Worm (Caenorhabditis elegans) whole organism, L4 larva: ENCODE results near the gene daf-11.

Source experiments
- D1046.2 ChIP-seq: fragments of 200-800 bp; sonication (Bioruptor generic); IDR thresholded peaks from 2 replicates; pipeline ENCODE4 v1.3.6; 2022; ENCODE audit warnings: missing genetic modification characterization, missing compliant biosample characterization
- F10B5.3 ChIP-seq: sonication (generic microtip); optimal IDR thresholded peaks from 2 replicates; lab custom pipeline; 2016; ENCODE audit warnings: mild to moderate bottlenecking, missing genetic modification characterization, missing compliant biosample characterization
- F49E8.2 ChIP-seq: sonication (generic microtip); optimal IDR thresholded peaks from 2 replicates; lab custom pipeline; 2016; ENCODE audit warnings: missing compliant biosample characterization, mild to moderate bottlenecking, missing genetic modification characterization, borderline replicate concordance
- T20F7.1 ChIP-seq: fragments of 200-800 bp; sonication (Bioruptor generic); optimal IDR thresholded peaks from 2 replicates; lab custom pipeline; 2018; ENCODE audit warnings: mild to moderate bottlenecking, missing genetic modification characterization, missing compliant biosample characterization
- T26A8.4 ChIP-seq: fragments of 200-800 bp; sonication (Bioruptor generic); IDR thresholded peaks from 2 replicates; pipeline ENCODE4 v1.3.6; 2022; ENCODE audit warnings: missing genetic modification characterization, missing compliant biosample characterization
- Y5F2A.4 ChIP-seq: fragments of 200-800 bp; sonication (Bioruptor generic); optimal IDR thresholded peaks from 2 replicates; lab custom pipeline; 2018; ENCODE audit warnings: mild to moderate bottlenecking, missing genetic modification characterization, missing compliant biosample characterization
- Y75B8A.6 ChIP-seq: fragments of 200-800 bp; sonication (Bioruptor generic); IDR thresholded peaks from 2 replicates; pipeline ENCODE4 v1.3.6; 2022; ENCODE audit warnings: missing genetic modification reagents, missing genetic modification characterization, missing compliant biosample characterization
- aha-1 ChIP-seq: fragments of 150-350 bp; peaks from one replicate; lab custom pipeline; 2014; ENCODE audit warnings: missing biosample characterization, missing genetic modification characterization
- ama-1 ChIP-seq: fragments of 150-350 bp; optimal IDR thresholded peaks from 2 replicates; lab custom pipeline; 2014; ENCODE audit warnings: inconsistent platforms, mixed read lengths
- attf-4 ChIP-seq: sonication (generic microtip); optimal IDR thresholded peaks from 3 replicates; lab custom pipeline; 2017; ENCODE audit warnings: missing biosample characterization, missing genetic modification characterization
- ceh-32 ChIP-seq: sonication (generic microtip); optimal IDR thresholded peaks from 2 replicates; lab custom pipeline; 2016; ENCODE audit warnings: mild to moderate bottlenecking, missing genetic modification characterization, missing compliant biosample characterization; ENCODE audit not compliant: poor library complexity
- daf-16 ChIP-seq, 3 experiments: sonication (generic microtip); optimal IDR thresholded peaks; 2 replicates each; lab custom pipeline; 2016 to 2017; ENCODE audit warnings: missing genetic modification characterization in 3 of 3, missing genetic modification reagents in 3 of 3, mild to moderate bottlenecking in 2 of 3, missing compliant biosample characterization in 2 of 3, missing biosample characterization in 1 of 3, moderate library complexity in 1 of 3
- daf-19 ChIP-seq: fragments of 200-800 bp; sonication (Bioruptor generic); conservative IDR thresholded peaks from 2 replicates; pipeline ENCODE4 v1.3.6; 2022; ENCODE audit warnings: missing genetic modification characterization, missing compliant biosample characterization
- daf-8 ChIP-seq: fragments of 200-800 bp; sonication (Bioruptor generic); IDR thresholded peaks from 2 replicates; pipeline ENCODE4 v1.3.6; 2022; ENCODE audit warnings: missing genetic modification characterization, missing compliant biosample characterization
- dmd-9 ChIP-seq: fragments of 200-800 bp; sonication (Bioruptor generic); IDR thresholded peaks from 2 replicates; pipeline ENCODE4 v1.3.6; 2022; ENCODE audit warnings: missing genetic modification reagents, missing genetic modification characterization, missing compliant biosample characterization
- dpl-1 ChIP-seq: fragments of 150-350 bp; optimal IDR thresholded peaks from 2 replicates; lab custom pipeline; 2014; ENCODE audit warnings: missing biosample characterization, missing genetic modification reagents, missing genetic modification characterization
- egl-27 ChIP-seq: sonication (generic microtip); optimal IDR thresholded peaks from 3 replicates; lab custom pipeline; 2017; ENCODE audit warnings: missing biosample characterization, missing genetic modification reagents, missing genetic modification characterization
- fkh-10 ChIP-seq: fragments of 150-350 bp; optimal IDR thresholded peaks from 2 replicates; lab custom pipeline; 2014; ENCODE audit warnings: missing biosample characterization, missing genetic modification reagents, missing genetic modification characterization
- hif-1 ChIP-seq, 2 experiments: sonication (generic microtip); optimal IDR thresholded peaks; 2 replicates each; lab custom pipeline; 2016 to 2017; ENCODE audit warnings: missing compliant biosample characterization in 2 of 2, missing genetic modification characterization in 2 of 2, missing genetic modification reagents in 2 of 2, missing genotype in 2 of 2, mild to moderate bottlenecking in 1 of 2
- hlh-11 ChIP-seq: fragments of 200-800 bp; sonication (Bioruptor generic); optimal IDR thresholded peaks from 2 replicates; lab custom pipeline; 2018; ENCODE audit warnings: mild to moderate bottlenecking, missing genetic modification characterization, missing compliant biosample characterization
- jun-1 ChIP-seq: fragments of 150-350 bp; optimal IDR thresholded peaks from 2 replicates; lab custom pipeline; 2014; ENCODE audit warnings: missing biosample characterization, missing genetic modification reagents, missing genetic modification characterization
- lin-13 ChIP-seq: fragments of 150-350 bp; optimal IDR thresholded peaks from 2 replicates; lab custom pipeline; 2014; ENCODE audit warnings: missing biosample characterization, missing genetic modification reagents, missing genetic modification characterization
- lin-15B ChIP-seq: fragments of 150-350 bp; sonication (generic microtip); optimal IDR thresholded peaks from 3 replicates; lab custom pipeline; 2014; ENCODE audit warnings: missing biosample characterization, missing genetic modification characterization
- lin-38 ChIP-seq: fragments of 200-800 bp; sonication (Bioruptor generic); IDR thresholded peaks from 2 replicates; pipeline ENCODE4 v1.3.6; 2022; ENCODE audit warnings: missing genetic modification reagents, missing genetic modification characterization, missing compliant biosample characterization
- lsy-2 ChIP-seq, 2 experiments: fragments of 150-350 bp in 1 of 2; sonication (generic microtip) in 1 of 2; optimal IDR thresholded peaks; 2 replicates each; lab custom pipeline; 2014 to 2017; ENCODE audit warnings: missing biosample characterization in 2 of 2, missing genetic modification characterization in 2 of 2
- madf-5 ChIP-seq, 2 experiments: fragments of 200-800 bp; sonication (Bioruptor generic); IDR thresholded peaks; 2 replicates each; pipeline ENCODE4 v1.3.6; 2022; ENCODE audit warnings: missing compliant biosample characterization in 2 of 2, missing genetic modification characterization in 2 of 2
- mxl-3 ChIP-seq: fragments of 200-800 bp; sonication (Bioruptor generic); optimal IDR thresholded peaks from 2 replicates; lab custom pipeline; 2018; ENCODE audit warnings: mild to moderate bottlenecking, missing genetic modification characterization, missing compliant biosample characterization
- nhr-102 ChIP-seq: sonication (generic microtip); optimal IDR thresholded peaks from 2 replicates; lab custom pipeline; 2016; ENCODE audit warnings: mild to moderate bottlenecking, missing genetic modification characterization, moderate library complexity, missing compliant biosample characterization
- nhr-11 ChIP-seq: fragments of 150-350 bp; optimal IDR thresholded peaks from 2 replicates; lab custom pipeline; 2014; ENCODE audit warnings: missing biosample characterization, missing genetic modification characterization
- nhr-111 ChIP-seq: fragments of 200-800 bp; sonication (Bioruptor generic); optimal IDR thresholded peaks from 2 replicates; lab custom pipeline; 2018; ENCODE audit warnings: mild to moderate bottlenecking, missing genetic modification characterization, missing compliant biosample characterization
- nhr-237 ChIP-seq: sonication (generic microtip); optimal IDR thresholded peaks from 2 replicates; lab custom pipeline; 2017; ENCODE audit warnings: missing biosample characterization, missing genetic modification characterization
- nhr-28 ChIP-seq: fragments of 150-350 bp; optimal IDR thresholded peaks from 2 replicates; lab custom pipeline; 2014; ENCODE audit warnings: missing biosample characterization, missing genetic modification characterization
- nhr-41 ChIP-seq: fragments of 200-800 bp; sonication (Bioruptor generic); IDR thresholded peaks from 2 replicates; pipeline ENCODE4 v1.3.6; 2022; ENCODE audit warnings: missing genetic modification reagents, missing genetic modification characterization, missing compliant biosample characterization
- nhr-76 ChIP-seq: fragments of 150-350 bp; optimal IDR thresholded peaks from 2 replicates; lab custom pipeline; 2014; ENCODE audit warnings: missing biosample characterization, missing genetic modification characterization
- pha-4 ChIP-seq, 2 experiments: fragments of 150-350 bp in 1 of 2; fragments of 200-800 bp in 1 of 2; sonication (Bioruptor generic) in 1 of 2; IDR thresholded peaks in 1 of 2; optimal IDR thresholded peaks in 1 of 2; 2 replicates each; pipeline versions ENCODE4 v1.3.6 to Lab custom; 2014 to 2022; ENCODE audit warnings: missing genetic modification characterization in 2 of 2, missing genetic modification reagents in 2 of 2, missing biosample characterization in 1 of 2, missing compliant biosample characterization in 1 of 2
- pqm-1 ChIP-seq: sonication (generic microtip); optimal IDR thresholded peaks from 2 replicates; lab custom pipeline; 2017; ENCODE audit warnings: missing biosample characterization, missing genetic modification characterization
- rbr-2 ChIP-seq: sonication (generic microtip); optimal IDR thresholded peaks from 2 replicates; lab custom pipeline; 2016; ENCODE audit warnings: missing genotype, missing genetic modification characterization, missing compliant biosample characterization
- tra-1 ChIP-seq: fragments of 200-800 bp; sonication (Bioruptor generic); IDR thresholded peaks from 2 replicates; pipeline ENCODE4 v1.3.6; 2022; ENCODE audit warnings: missing genetic modification reagents, missing genetic modification characterization, missing compliant biosample characterization
- unc-130 ChIP-seq: sonication (generic microtip); optimal IDR thresholded peaks from 2 replicates; lab custom pipeline; 2016; ENCODE audit warnings: missing genetic modification reagents, missing genetic modification characterization, missing compliant biosample characterization
- unc-39 ChIP-seq: sonication (generic microtip); optimal IDR thresholded peaks from 2 replicates; lab custom pipeline; 2017; ENCODE audit warnings: missing biosample characterization, missing genetic modification characterization
- unc-62 ChIP-seq, 3 experiments: fragments of 150-350 bp in 1 of 3; sonication (generic microtip); optimal IDR thresholded peaks in 2 of 3; peaks in 1 of 3; 1 replicate in 1 of 3; 2 replicates in 2 of 3; lab custom pipeline; 2014 to 2017; ENCODE audit warnings: missing biosample characterization in 3 of 3, missing genetic modification characterization in 3 of 3, missing genetic modification reagents in 3 of 3, missing genotype in 1 of 3
- zip-2 ChIP-seq: fragments of 150-350 bp; optimal IDR thresholded peaks from 2 replicates; lab custom pipeline; 2014; ENCODE audit warnings: missing biosample characterization, missing genetic modification characterization
- ztf-11 ChIP-seq: fragments of 150-350 bp; optimal IDR thresholded peaks from 2 replicates; lab custom pipeline; 2014; ENCODE audit warnings: missing biosample characterization, missing genetic modification characterization
- ztf-7 ChIP-seq: fragments of 150-350 bp; optimal IDR thresholded peaks from 2 replicates; lab custom pipeline; 2014; ENCODE audit warnings: missing biosample characterization, missing genetic modification characterization

daf-11 gene

ce11 chrV:11770053-11770517 lies 44.2 kb upstream of the daf-11 start, which contains the start of gene F55A11.4 (continued):
- TF ChIP-seq zip-2 (tag; lab: Kevin White, UChicago) (no peak), F49E8.2 (tag; lab: Kevin White, UChicago) (peak; percentile 4), tra-1 (no peak), dpl-1 (GFP tag; lab: Kevin White, UChicago) (no peak), nhr-41 (GFP tag; lab: Robert Waterston, UW) (no peak), unc-130 (GFP tag; lab: Kevin White, UChicago) (peak; percentile 33), unc-39 (tag; lab: Kevin White, UChicago) (no peak), D1046.2 (GFP tag; lab: Robert Waterston, UW) (0 out of 2 replicates have a peak, but pooled peaks have one; percentile 62), daf-16 (GFP tag; optimal IDR thresholded peaks at IDR 0.05; lab: Kevin White, UChicago) (no peak), daf-16 (tag; optimal IDR thresholded peaks at IDR 0.05; lab: Kevin White, UChicago) (no peak)
- TF ChIP-seq, all 104 proteins: peak for 7

ce11 chrV:11769646-11770045 lies 43.8 kb upstream of the daf-11 start:
- 0 out of 2 replicates have a peak, but pooled peaks have one; percentile 34 for TF ChIP-seq daf-19
- TF ChIP-seq aha-1 (tag; lab: Kevin White, UChicago), result peak; percentile 55
- TF ChIP-seq ztf-7, result no peak
- peak in 1 of 2 experiments; percentile 92 for TF ChIP-seq unc-62 (GFP tag; optimal IDR thresholded peaks at IDR 0.05 in 1 of 2; lab: Kevin White, UChicago)
- no peak for TF ChIP-seq unc-62 (tag; optimal IDR thresholded peaks at IDR 0.05; lab: Kevin White, UChicago)
- TF ChIP-seq nhr-28 (tag; lab: Kevin White, UChicago), result no peak
- no peak for TF ChIP-seq Y75B8A.6

- TF ChIP-seq dmd-9 (GFP tag; lab: Robert Waterston, UW) (no peak), rbr-2 (no peak), nhr-102 (tag; lab: Kevin White, UChicago) (no peak), tra-1 (no peak), madf-5 (GFP tag; IDR thresholded peaks at IDR 0.05; lab: Robert Waterston, UW) (no peak), nhr-28 (tag; lab: Kevin White, UChicago) (no peak), Y5F2A.4 (no peak), F10B5.3 (tag; lab: Kevin White, UChicago) (no peak), pqm-1 (tag; lab: Kevin White, UChicago) (no peak), hlh-11 (tag; lab: Kevin White, UChicago) (no peak), pha-4 (GFP tag; IDR thresholded peaks at IDR 0.05; lab: Robert Waterston, UW) (no peak), pha-4 (tag; optimal IDR thresholded peaks at IDR 0.05; lab: Kevin White, UChicago) (no peak), unc-62 (GFP tag; optimal IDR thresholded peaks at IDR 0.05 in 1 of 2; lab: Kevin White, UChicago) (peak in 1 of 2 experiments; percentile 51), unc-62 (tag; optimal IDR thresholded peaks at IDR 0.05; lab: Kevin White, UChicago) (no peak), ama-1 (lab: Kevin White, UChicago) (no peak), lin-38 (GFP tag; lab: Robert Waterston, UW) (peak; percentile 18; the same call in 1 of the 2 replicates), ztf-11 (tag; lab: Kevin White, UChicago) (no peak), lin-15B (no peak), mxl-3 (GFP tag; lab: Kevin White, UChicago) (no peak)
Observed at ce11 chrV:11767028-11767427, 41.2 kb upstream of the daf-11 start, which contains the start of gene sel-11. TSS of gene sel-11 (plus strand) at chrV:11767328.

ce11 chrV:11764373-11764954 lies 38.6 kb upstream of the daf-11 start, which contains the start of the genes F55A11.1 and syx-5:
TSS of gene F55A11.1 (minus strand) at chrV:11764385.
TSS of gene syx-5 (plus strand) at chrV:11764904.
- peak; percentile 7 for TF ChIP-seq pqm-1 (tag; lab: Kevin White, UChicago)
- TF ChIP-seq attf-4, result no peak
- peak; percentile 42 for TF ChIP-seq ceh-32 (tag; lab: Kevin White, UChicago)
- no peak for TF ChIP-seq daf-8 (GFP tag; lab: Robert Waterston, UW)
- peak; percentile 22 to 63 for TF ChIP-seq hif-1 (tag; optimal IDR thresholded peaks at IDR 0.05; lab: Kevin White, UChicago)
- peak; percentile 87 for TF ChIP-seq T20F7.1 (GFP tag; lab: Kevin White, UChicago)
- TF ChIP-seq egl-27, result no peak
- no peak for TF ChIP-seq nhr-111 (GFP tag; lab: Kevin White, UChicago)
- peak; percentile 78 for TF ChIP-seq F10B5.3 (tag; lab: Kevin White, UChicago)
- peak; percentile 76 for TF ChIP-seq fkh-10
- no peak for TF ChIP-seq nhr-237
- peak; percentile 79 for TF ChIP-seq lin-38 (GFP tag; lab: Robert Waterston, UW)
- TF ChIP-seq nhr-76, result no peak
- TF ChIP-seq nhr-28 (tag; lab: Kevin White, UChicago), result peak; percentile 43
- peak; percentile 10 for TF ChIP-seq jun-1 (tag; lab: Kevin White, UChicago)
- peak; percentile 85 for TF ChIP-seq T26A8.4
- TF ChIP-seq unc-130 (GFP tag; lab: Kevin White, UChicago), result peak; percentile 18
- peak; percentile 50 for TF ChIP-seq nhr-11 (tag; lab: Kevin White, UChicago)
- peak; percentile 71 for TF ChIP-seq lin-13 (GFP tag; lab: Kevin White, UChicago)
- TF ChIP-seq lsy-2 (tag; optimal IDR thresholded peaks at IDR 0.05; lab: Kevin White, UChicago), result peak; percentile 99 to 100
